Fruit fly (Drosophila melanogaster) whole organism, prepupa: ENCODE measurements around the gene Sema1a.

Experiments used
- CG11294 ChIP-seq: fragments of 200-800 bp; sonication (Bioruptor generic); IDR thresholded peaks from 2 replicates; pipeline ENCODE4 v1.3.6; 2022; ENCODE audit warnings: missing biosample characterization, missing genetic modification characterization
- CG15336 ChIP-seq: fragments of 200-800 bp; sonication (Bioruptor generic); IDR thresholded peaks from 2 replicates; pipeline ENCODE4 v1.3.6; 2022; ENCODE audit warnings: missing biosample characterization, missing genetic modification characterization
- CG1621 ChIP-seq: fragments of 200-800 bp; sonication (Bioruptor generic); optimal IDR thresholded peaks from 3 replicates; lab custom pipeline; 2018; ENCODE audit warnings: missing biosample characterization, mild to moderate bottlenecking, missing genetic modification characterization
- CG16779 ChIP-seq: fragments of 200-800 bp; sonication (Bioruptor generic); optimal IDR thresholded peaks from 3 replicates; lab custom pipeline; 2017; ENCODE audit warnings: missing biosample characterization, mild to moderate bottlenecking, missing genetic modification characterization
- CG34406 ChIP-seq: fragments of 200-800 bp; sonication (Bioruptor generic); optimal IDR thresholded peaks from 3 replicates; lab custom pipeline; 2016; ENCODE audit warnings: missing biosample characterization, missing genetic modification characterization
- CG3919 ChIP-seq: fragments of 200-800 bp; sonication (Bioruptor generic); optimal IDR thresholded peaks from 3 replicates; lab custom pipeline; 2016; ENCODE audit warnings: missing biosample characterization, missing genetic modification characterization
- CG4318 ChIP-seq: fragments of 200-800 bp; sonication (Bioruptor generic); optimal IDR thresholded peaks from 3 replicates; lab custom pipeline; 2017; ENCODE audit warnings: missing biosample characterization, mild to moderate bottlenecking, missing genetic modification characterization
- CG6276 ChIP-seq: fragments of 200-800 bp; sonication (Bioruptor generic); optimal IDR thresholded peaks from 2 replicates; lab custom pipeline; 2017; ENCODE audit warnings: missing biosample characterization, mild to moderate bottlenecking, missing genetic modification characterization
- CG6808 ChIP-seq: fragments of 200-800 bp; sonication (Bioruptor generic); optimal IDR thresholded peaks from 3 replicates; lab custom pipeline; 2017; ENCODE audit warnings: missing biosample characterization, missing genetic modification characterization, mild to moderate bottlenecking, moderate library complexity, missing genetic modification reagents
- CG6854 ChIP-seq: fragments of 200-800 bp; sonication (Bioruptor generic); optimal IDR thresholded peaks from 2 replicates; lab custom pipeline; 2017; ENCODE audit warnings: missing biosample characterization, mild to moderate bottlenecking, missing genetic modification characterization
- CG7368 ChIP-seq: fragments of 200-800 bp; sonication (Bioruptor generic); optimal IDR thresholded peaks from 3 replicates; lab custom pipeline; 2016; ENCODE audit warnings: missing biosample characterization, missing genetic modification characterization
- CG8119 ChIP-seq: fragments of 200-800 bp; sonication (Bioruptor generic); IDR thresholded peaks from 3 replicates; pipeline ENCODE4 v1.3.6; 2022; ENCODE audit warnings: missing biosample characterization, missing genetic modification characterization
- CG8319 ChIP-seq: fragments of 200-800 bp; sonication (Bioruptor generic); optimal IDR thresholded peaks from 3 replicates; lab custom pipeline; 2016; ENCODE audit warnings: missing biosample characterization, missing genetic modification characterization
- CG9139 ChIP-seq: fragments of 200-800 bp; sonication (Bioruptor generic); optimal IDR thresholded peaks from 3 replicates; lab custom pipeline; 2017; ENCODE audit warnings: missing biosample characterization, mild to moderate bottlenecking, missing genetic modification characterization
- Eip75B ChIP-seq: fragments of 200-800 bp; sonication (Bioruptor generic); optimal IDR thresholded peaks from 3 replicates; lab custom pipeline; 2016; ENCODE audit warnings: missing biosample characterization, missing genetic modification characterization
- Eip78C ChIP-seq: fragments of 200-800 bp; sonication (Bioruptor generic); peaks from one replicate; lab custom pipeline; 2016; ENCODE audit warnings: missing biosample characterization, missing genetic modification characterization
- Eip93F ChIP-seq: fragments of 200-800 bp; sonication (Bioruptor generic); optimal IDR thresholded peaks from 2 replicates; lab custom pipeline; 2016; ENCODE audit warnings: missing biosample characterization, mild to moderate bottlenecking, missing genetic modification characterization
- Ets21C ChIP-seq: fragments of 200-800 bp; sonication (Bioruptor generic); optimal IDR thresholded peaks from 3 replicates; lab custom pipeline; 2016; ENCODE audit warnings: missing biosample characterization, missing genetic modification characterization
- Ets96B ChIP-seq: fragments of 200-800 bp; optimal IDR thresholded peaks from 2 replicates; lab custom pipeline; 2019; ENCODE audit warnings: missing biosample characterization, mild to moderate bottlenecking, missing genetic modification characterization, moderate library complexity
- Gug ChIP-seq: fragments of 200-800 bp; sonication (Bioruptor generic); IDR thresholded peaks from 2 replicates; pipeline ENCODE4 v1.3.6; 2022; ENCODE audit warnings: missing biosample characterization, missing genetic modification characterization
- Hr38 ChIP-seq: sonication (Bioruptor generic); optimal IDR thresholded peaks from 2 replicates; lab custom pipeline; 2016; ENCODE audit warnings: missing biosample characterization, missing genetic modification characterization
- Hr4 ChIP-seq: fragments of 200-800 bp; sonication (Bioruptor generic); optimal IDR thresholded peaks from 3 replicates; lab custom pipeline; 2016; ENCODE audit warnings: missing biosample characterization, missing genetic modification characterization
- OdsH ChIP-seq: fragments of 200-800 bp; sonication (Bioruptor generic); optimal IDR thresholded peaks from 3 replicates; lab custom pipeline; 2016; ENCODE audit warnings: missing biosample characterization, missing genetic modification characterization
- Smox ChIP-seq: fragments of 200-800 bp; sonication (Bioruptor generic); optimal IDR thresholded peaks from 3 replicates; lab custom pipeline; 2016; ENCODE audit warnings: missing biosample characterization, missing genetic modification characterization
- Sox102F ChIP-seq: fragments of 200-800 bp; sonication (Bioruptor generic); optimal IDR thresholded peaks from 2 replicates; lab custom pipeline; 2016; ENCODE audit warnings: missing biosample characterization, mild to moderate bottlenecking, missing genetic modification characterization
- achi ChIP-seq: fragments of 200-800 bp; sonication (Bioruptor generic); optimal IDR thresholded peaks from 3 replicates; lab custom pipeline; 2016; ENCODE audit warnings: missing biosample characterization, missing genetic modification characterization
- eg ChIP-seq: fragments of 200-800 bp; sonication (Bioruptor generic); IDR thresholded peaks from 3 replicates; pipeline ENCODE4 v1.3.6; 2022; ENCODE audit warnings: missing biosample characterization, missing genetic modification characterization
- esn ChIP-seq: fragments of 200-800 bp; sonication (Bioruptor generic); optimal IDR thresholded peaks from 2 replicates; lab custom pipeline; 2016; ENCODE audit warnings: missing biosample characterization, mild to moderate bottlenecking, missing genetic modification characterization, moderate library complexity
- fd59A ChIP-seq: fragments of 200-800 bp; sonication (Bioruptor generic); optimal IDR thresholded peaks from 2 replicates; lab custom pipeline; 2017; ENCODE audit warnings: missing biosample characterization, mild to moderate bottlenecking, missing genetic modification characterization, missing genetic modification reagents
- fkh ChIP-seq: fragments of 200-800 bp; sonication (Bioruptor generic); optimal IDR thresholded peaks from 3 replicates; lab custom pipeline; 2017; ENCODE audit warnings: missing biosample characterization, mild to moderate bottlenecking, missing genetic modification characterization, moderate library complexity
- net ChIP-seq: fragments of 200-800 bp; sonication (Bioruptor generic); optimal IDR thresholded peaks from 3 replicates; lab custom pipeline; 2016; ENCODE audit warnings: missing biosample characterization, missing genetic modification characterization
- pdm3 ChIP-seq: fragments of 200-800 bp; sonication (Bioruptor generic); optimal IDR thresholded peaks from 3 replicates; lab custom pipeline; 2016; ENCODE audit warnings: missing biosample characterization, missing genetic modification characterization
- salr ChIP-seq, 2 experiments: fragments of 200-800 bp; sonication (Bioruptor generic); optimal IDR thresholded peaks; 3 replicates each; lab custom pipeline; 2016 to 2018; ENCODE audit warnings: missing biosample characterization in 2 of 2, missing genetic modification characterization in 2 of 2, mild to moderate bottlenecking in 1 of 2
- spab ChIP-seq: fragments of 200-800 bp; sonication (Bioruptor generic); optimal IDR thresholded peaks from 2 replicates; lab custom pipeline; 2017; ENCODE audit warnings: missing biosample characterization, mild to moderate bottlenecking, missing genetic modification characterization, missing genetic modification reagents
- ss ChIP-seq, 2 experiments: fragments of 200-800 bp; sonication (Bioruptor generic); optimal IDR thresholded peaks; 2 replicates in 1 of 2; 3 replicates in 1 of 2; lab custom pipeline; 2017 to 2018; ENCODE audit warnings: mild to moderate bottlenecking in 2 of 2, missing biosample characterization in 2 of 2, missing genetic modification characterization in 2 of 2, moderate library complexity in 1 of 2
- svp ChIP-seq: fragments of 200-800 bp; sonication (Bioruptor generic); peaks from one replicate; lab custom pipeline; 2016; ENCODE audit warnings: missing biosample characterization, missing genetic modification characterization
- topi ChIP-seq: fragments of 200-800 bp; sonication (Bioruptor generic); optimal IDR thresholded peaks from 3 replicates; lab custom pipeline; 2016; ENCODE audit warnings: missing biosample characterization, missing genetic modification characterization
- vri ChIP-seq: fragments of 200-800 bp; sonication (Bioruptor generic); optimal IDR thresholded peaks from 3 replicates; lab custom pipeline; 2016; ENCODE audit warnings: missing biosample characterization, mild to moderate bottlenecking, missing genetic modification characterization

Gene Sema1a

DNA sequence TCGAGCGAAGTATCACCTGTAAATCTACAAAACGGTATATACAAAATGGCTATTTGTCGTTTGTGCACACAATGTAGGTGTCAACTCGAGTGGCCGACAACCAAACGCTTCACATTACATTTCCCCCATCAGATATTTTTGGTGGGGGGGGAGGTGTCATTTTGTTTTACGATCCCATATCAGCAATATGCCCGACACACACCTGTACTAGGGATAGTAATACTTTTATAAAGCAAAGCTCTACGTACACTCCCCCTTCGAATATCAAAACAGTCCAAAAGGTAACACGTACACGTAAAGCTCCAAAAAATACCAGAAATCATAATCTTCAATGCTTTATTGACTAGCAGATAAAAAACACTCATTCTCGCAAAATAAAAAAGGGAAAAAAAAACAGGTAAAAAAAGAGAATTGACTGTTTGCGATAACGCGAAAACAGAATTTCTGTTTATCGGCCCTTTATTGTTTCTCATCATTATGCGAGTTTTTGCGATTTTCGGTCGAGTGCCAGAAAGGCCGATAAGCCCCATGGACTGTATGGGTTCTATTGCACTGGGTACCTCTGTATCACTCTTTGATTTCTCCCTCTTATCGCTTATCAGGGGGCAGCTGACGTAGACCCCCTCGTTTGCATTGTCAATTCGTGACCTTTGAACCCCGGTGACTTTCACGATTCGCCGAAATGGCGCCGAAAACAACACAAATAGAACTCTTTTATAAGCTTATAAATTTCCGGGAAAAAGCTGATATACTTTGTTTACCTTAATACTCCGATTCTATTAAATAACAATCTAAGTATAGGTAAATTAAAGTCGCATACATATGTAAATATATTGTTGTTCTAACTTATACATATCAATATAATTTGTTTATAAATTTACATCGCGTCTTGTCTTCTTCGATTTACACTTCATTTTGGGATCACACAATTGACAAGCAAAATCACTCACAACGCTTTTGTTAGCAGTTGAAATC lies 163.0 kb downstream of the Sema1a start, which contains the start of gene CatB (continued):
- TF ChIP-seq Hr38 (GFP tag; lab: Kevin White, UChicago): no peak
- no peak for TF ChIP-seq Eip78C
- peak; percentile 92 for TF ChIP-seq vri (GFP tag; lab: Kevin White, UChicago)
- TF ChIP-seq CG16779 (tag; lab: Kevin White, UChicago): no peak
- TF ChIP-seq CG6276 (GFP tag; lab: Kevin White, UChicago): no peak
- no peak for TF ChIP-seq CG3919 (GFP tag; lab: Kevin White, UChicago)
- TF ChIP-seq esn (GFP tag; lab: Kevin White, UChicago): no peak
- TF ChIP-seq fd59A: no peak
- no peak for TF ChIP-seq eg
- peak; percentile 34 for TF ChIP-seq fkh (GFP tag; lab: Kevin White, UChicago)
- no peak for TF ChIP-seq spab

DNA sequence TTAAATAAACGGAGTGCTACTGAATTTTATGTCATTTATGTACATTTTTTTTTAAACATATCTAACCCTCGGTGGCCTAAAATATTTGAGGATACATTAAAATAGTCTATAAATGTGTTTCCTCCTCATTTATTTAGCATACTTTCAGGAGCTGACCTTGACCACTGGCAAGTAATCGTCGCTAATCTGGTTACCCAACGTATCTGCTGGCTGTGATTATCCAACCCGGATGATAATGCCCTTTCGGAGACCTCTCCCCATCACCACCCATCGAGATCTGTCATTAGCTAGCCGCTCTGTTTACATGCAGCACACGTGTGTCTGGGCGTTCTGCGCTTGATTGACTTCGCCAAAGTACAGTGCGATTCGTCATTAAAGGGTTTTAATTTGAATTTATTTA lies 165.6 kb downstream of the Sema1a start:
- TF ChIP-seq fkh (GFP tag; lab: Kevin White, UChicago): peak; percentile 33
- peak; percentile 75 for TF ChIP-seq svp (GFP tag; lab: Kevin White, UChicago)
- no peak for TF ChIP-seq CG15336 (GFP tag; lab: Robert Waterston, UW)

DNA sequence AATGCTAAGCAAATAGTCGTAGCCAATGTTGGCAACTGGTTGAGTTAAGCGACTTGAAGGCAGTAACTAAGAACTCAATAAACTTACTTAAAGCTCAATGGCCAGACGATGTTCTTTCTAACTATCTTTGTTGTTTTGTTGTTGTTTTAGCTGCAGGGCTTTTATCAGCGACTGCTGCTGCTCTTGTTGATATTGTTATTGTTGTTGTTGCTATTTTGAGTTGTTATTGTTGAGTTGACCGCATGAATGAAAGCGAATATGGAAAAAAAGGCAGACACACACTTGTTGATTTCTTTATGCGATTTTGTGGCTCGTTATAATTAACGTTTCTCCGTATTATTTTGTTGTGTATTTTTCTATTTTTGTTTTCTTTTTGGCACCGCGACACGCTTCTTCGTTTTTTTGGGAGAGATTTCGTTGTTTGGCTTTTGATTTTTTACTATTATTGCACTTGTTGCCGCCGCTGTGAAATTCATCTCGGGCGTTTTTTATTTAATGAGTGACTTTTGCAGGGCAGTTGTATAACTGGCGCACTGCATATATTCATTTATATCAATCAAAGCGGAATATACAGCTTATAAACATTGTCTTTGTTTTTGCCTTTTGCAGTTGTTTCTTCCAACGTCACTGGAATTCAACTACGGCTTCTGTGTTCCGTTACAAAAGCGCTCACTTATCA lies 166.6 kb downstream of the Sema1a start:
- TF ChIP-seq CG1621 (tag; lab: Kevin White, UChicago) (no peak), esn (GFP tag; lab: Kevin White, UChicago) (no peak), svp (GFP tag; lab: Kevin White, UChicago) (peak; percentile 26), CG34406 (GFP tag; lab: Kevin White, UChicago) (no peak), CG6808 (GFP tag; lab: Kevin White, UChicago) (no peak), salr (GFP tag; optimal IDR thresholded peaks at IDR 0.05; lab: Kevin White, UChicago) (no peak), eg (0 out of 3 replicates have a peak, but pooled peaks have one; percentile 22), spab (peak; percentile 10), Gug (GFP tag; lab: Robert Waterston, UW) (no peak), CG6276 (GFP tag; lab: Kevin White, UChicago) (peak; percentile 17), topi (GFP tag; lab: Kevin White, UChicago) (no peak), CG7368 (GFP tag; lab: Kevin White, UChicago) (no peak), Eip78C (peak; percentile 74)
- TF ChIP-seq, all 60 proteins: peak for 5

DNA sequence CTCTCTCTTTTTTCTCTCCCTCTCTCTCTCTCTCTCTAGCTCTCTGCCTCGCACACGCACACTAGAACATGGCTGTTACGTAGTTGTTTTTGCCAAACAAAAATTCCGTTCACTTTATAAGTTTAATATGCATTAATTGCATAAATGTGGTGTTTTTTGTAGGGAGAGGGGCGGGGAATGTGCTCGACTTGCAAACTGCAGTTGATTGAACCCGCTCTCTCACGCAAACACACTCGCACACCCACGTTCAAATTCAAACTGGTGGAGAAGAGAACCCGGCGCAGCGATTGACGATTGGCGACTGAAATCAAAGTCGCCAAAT lies 167.1 kb downstream of the Sema1a start:
- TF ChIP-seq CG16779 (tag; lab: Kevin White, UChicago) (peak; percentile 27), CG6276 (GFP tag; lab: Kevin White, UChicago) (no peak), CG6808 (GFP tag; lab: Kevin White, UChicago) (no peak), svp (GFP tag; lab: Kevin White, UChicago) (no peak), CG3919 (GFP tag; lab: Kevin White, UChicago) (peak; percentile 20), vri (GFP tag; lab: Kevin White, UChicago) (peak; percentile 92), CG1621 (tag; lab: Kevin White, UChicago) (peak; percentile 29), CG6854 (GFP tag; lab: Kevin White, UChicago) (peak; percentile 48), CG9139 (GFP tag; lab: Kevin White, UChicago) (peak; percentile 17), ss (GFP tag; optimal IDR thresholded peaks at IDR 0.05; lab: Kevin White, UChicago) (peak; percentile 31 to 39), CG8119 (GFP tag; lab: Robert Waterston, UW) (0 out of 3 replicates have a peak, but pooled peaks have one; percentile 43)

DNA sequence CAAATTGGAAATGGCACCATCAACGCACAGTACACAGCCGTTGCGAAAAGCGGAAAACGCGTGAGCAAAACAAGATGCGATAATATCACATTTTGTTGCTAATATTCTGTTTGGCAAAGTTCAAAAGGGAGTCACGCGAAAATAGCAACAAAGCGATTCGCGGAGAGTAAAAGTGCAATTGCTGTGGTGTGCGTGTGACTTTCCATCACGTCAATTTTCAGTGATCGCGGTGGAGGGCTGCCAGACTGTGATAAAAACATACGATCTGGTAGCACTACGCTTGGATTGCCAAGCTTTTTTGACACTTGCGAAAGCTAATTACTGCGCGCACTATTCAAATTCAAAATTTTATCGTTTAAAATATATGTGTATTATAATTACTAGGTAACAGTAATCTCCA lies 167.5 kb downstream of the Sema1a start, which contains the start of gene Hnf4:
TSS of gene Hnf4 (minus strand) at position 199 of the 400 bp plus-strand sequence.
- TF ChIP-seq pdm3 (GFP tag; lab: Kevin White, UChicago) (no peak), OdsH (no peak), eg (no peak), CG4318 (GFP tag; lab: Kevin White, UChicago) (no peak), Sox102F (GFP tag; lab: Kevin White, UChicago) (no peak), net (GFP tag; lab: Kevin White, UChicago) (no peak), svp (GFP tag; lab: Kevin White, UChicago) (peak; percentile 94), CG6808 (GFP tag; lab: Kevin White, UChicago) (peak; percentile 34), Smox (GFP tag; lab: Kevin White, UChicago) (no peak), CG11294 (GFP tag; lab: Robert Waterston, UW) (no peak), Ets21C (no peak), achi (GFP tag; lab: Kevin White, UChicago) (peak; percentile 99), Hr4 (GFP tag; lab: Kevin White, UChicago) (no peak), Eip75B (no peak), CG8119 (GFP tag; lab: Robert Waterston, UW) (no peak), topi (GFP tag; lab: Kevin White, UChicago) (no peak), Eip93F (GFP tag; lab: Kevin White, UChicago) (no peak), CG8319 (GFP tag; lab: Kevin White, UChicago) (no peak), CG3919 (GFP tag; lab: Kevin White, UChicago) (no peak), Ets96B (tag; lab: Kevin White, UChicago) (no peak), CG6276 (GFP tag; lab: Kevin White, UChicago) (no peak)
